Worm (Caenorhabditis elegans) whole organism, late embryonic: ENCODE results near the gene F25B5.6.

Source experiments
- C08G9.2 ChIP-seq: sonication (generic microtip); optimal IDR thresholded peaks from 2 replicates; lab custom pipeline; 2016; ENCODE audit warnings: mild to moderate bottlenecking, missing genetic modification characterization, moderate library complexity, missing compliant biosample characterization
- T23F11.4 ChIP-seq: fragments of 200-800 bp; sonication (Bioruptor generic); optimal IDR thresholded peaks from 2 replicates; lab custom pipeline; 2018; ENCODE audit warnings: mild to moderate bottlenecking, missing genetic modification characterization, missing compliant biosample characterization
- ahr-1 ChIP-seq: sonication (generic microtip); optimal IDR thresholded peaks from 2 replicates; lab custom pipeline; 2016; ENCODE audit warnings: missing genetic modification characterization, missing compliant biosample characterization
- ama-1 ChIP-seq: fragments of 150-350 bp; optimal IDR thresholded peaks from 2 replicates; lab custom pipeline; 2014
- ceh-18 ChIP-seq: sonication (generic microtip); optimal IDR thresholded peaks from 2 replicates; lab custom pipeline; 2016; ENCODE audit warnings: missing genetic modification characterization, missing compliant biosample characterization
- ceh-19 ChIP-seq: fragments of 200-800 bp; sonication (Bioruptor generic); optimal IDR thresholded peaks from 2 replicates; lab custom pipeline; 2018; ENCODE audit warnings: mild to moderate bottlenecking, missing genetic modification characterization, missing compliant biosample characterization
- ceh-22 ChIP-seq: sonication (generic microtip); optimal IDR thresholded peaks from 2 replicates; lab custom pipeline; 2017; ENCODE audit warnings: missing biosample characterization, missing genetic modification characterization
- ceh-24 ChIP-seq: sonication (generic microtip); optimal IDR thresholded peaks from 2 replicates; lab custom pipeline; 2016; ENCODE audit warnings: mild to moderate bottlenecking, missing genetic modification characterization, missing compliant biosample characterization
- che-1 ChIP-seq: sonication (generic microtip); optimal IDR thresholded peaks from 2 replicates; lab custom pipeline; 2016; ENCODE audit warnings: mild to moderate bottlenecking, missing genetic modification characterization, missing compliant biosample characterization
- elt-2 ChIP-seq: sonication (generic microtip); optimal IDR thresholded peaks from 2 replicates; lab custom pipeline; 2016; ENCODE audit warnings: missing genetic modification reagents, missing genetic modification characterization, missing compliant biosample characterization
- elt-4 ChIP-seq: sonication (generic microtip); optimal IDR thresholded peaks from 2 replicates; lab custom pipeline; 2016; ENCODE audit warnings: missing genetic modification characterization, missing compliant biosample characterization
- fkh-6 ChIP-seq: sonication (generic microtip); optimal IDR thresholded peaks from 2 replicates; lab custom pipeline; 2016; ENCODE audit warnings: missing genetic modification characterization, missing compliant biosample characterization
- hlh-13 ChIP-seq: fragments of 200-800 bp; sonication (Bioruptor generic); optimal IDR thresholded peaks from 2 replicates; lab custom pipeline; 2018; ENCODE audit warnings: mild to moderate bottlenecking, missing genetic modification characterization, missing compliant biosample characterization
- hlh-30 ChIP-seq: sonication (generic microtip); optimal IDR thresholded peaks from 2 replicates; lab custom pipeline; 2017; ENCODE audit warnings: antibody characterized with exemption, missing genetic modification characterization, missing compliant biosample characterization; ENCODE audit not compliant: insufficient read depth
- hlh-6 ChIP-seq: sonication (generic microtip); optimal IDR thresholded peaks from 2 replicates; lab custom pipeline; 2016; ENCODE audit warnings: missing genotype, missing genetic modification characterization, missing compliant biosample characterization
- hlh-8 ChIP-seq: sonication (generic microtip); optimal IDR thresholded peaks from 2 replicates; lab custom pipeline; 2016; ENCODE audit warnings: missing genotype, missing genetic modification characterization, missing compliant biosample characterization
- lim-6 ChIP-seq: sonication (generic microtip); optimal IDR thresholded peaks from 2 replicates; lab custom pipeline; 2016; ENCODE audit warnings: missing genetic modification characterization, missing compliant biosample characterization
- nhr-232 ChIP-seq: sonication (generic microtip); optimal IDR thresholded peaks from 2 replicates; lab custom pipeline; 2016; ENCODE audit warnings: missing genetic modification characterization, missing compliant biosample characterization
- pag-3 ChIP-seq: sonication (generic microtip); optimal IDR thresholded peaks from 2 replicates; lab custom pipeline; 2016; ENCODE audit warnings: missing compliant biosample characterization, missing genetic modification characterization, borderline replicate concordance
- pha-2 ChIP-seq: sonication (generic microtip); optimal IDR thresholded peaks from 2 replicates; lab custom pipeline; 2017; ENCODE audit warnings: mild to moderate bottlenecking, missing genetic modification characterization, missing compliant biosample characterization
- pha-4 ChIP-seq: fragments of 150-350 bp; optimal IDR thresholded peaks from 2 replicates; lab custom pipeline; 2018; ENCODE audit warnings: missing biosample characterization, missing genetic modification reagents, missing genetic modification characterization
- pqm-1 ChIP-seq: sonication (generic microtip); optimal IDR thresholded peaks from 2 replicates; lab custom pipeline; 2016; ENCODE audit warnings: missing genetic modification characterization, missing compliant biosample characterization
- sdc-2 ChIP-seq: sonication (generic microtip); optimal IDR thresholded peaks from 2 replicates; lab custom pipeline; 2016; ENCODE audit warnings: missing genotype, missing genetic modification characterization, missing compliant biosample characterization
- sox-4 ChIP-seq: sonication (generic microtip); optimal IDR thresholded peaks from 2 replicates; lab custom pipeline; 2017; ENCODE audit warnings: mild to moderate bottlenecking, missing genetic modification characterization, inconsistent platforms, missing compliant biosample characterization
- syd-9 ChIP-seq: sonication (generic microtip); optimal IDR thresholded peaks from 2 replicates; lab custom pipeline; 2016; ENCODE audit warnings: mild to moderate bottlenecking, missing genetic modification characterization, moderate library complexity, missing compliant biosample characterization
- tbx-7 ChIP-seq: sonication (generic microtip); optimal IDR thresholded peaks from 2 replicates; lab custom pipeline; 2016; ENCODE audit warnings: missing genotype, missing genetic modification characterization, missing compliant biosample characterization
- unc-42 ChIP-seq: sonication (generic microtip); optimal IDR thresholded peaks from 2 replicates; lab custom pipeline; 2016; ENCODE audit warnings: missing genotype, missing genetic modification characterization, missing compliant biosample characterization
- unc-55 ChIP-seq: sonication (generic microtip); optimal IDR thresholded peaks from 2 replicates; lab custom pipeline; 2017; ENCODE audit warnings: missing biosample characterization, missing genetic modification reagents, missing genetic modification characterization

The F25B5.6 gene

ce11 chrIII:5948162-5948933, at the start of gene F25B5.6, which contains the start of gene F25B5.3:
Gene F25B5.6, minus strand, starts transcription at chrIII:5948733.
Gene F25B5.3, plus strand, starts transcription at chrIII:5948883.
- TF ChIP-seq hlh-6 (tag; lab: Kevin White, UChicago) (no peak), unc-42 (tag; lab: Kevin White, UChicago) (peak; percentile 35)

DNA sequence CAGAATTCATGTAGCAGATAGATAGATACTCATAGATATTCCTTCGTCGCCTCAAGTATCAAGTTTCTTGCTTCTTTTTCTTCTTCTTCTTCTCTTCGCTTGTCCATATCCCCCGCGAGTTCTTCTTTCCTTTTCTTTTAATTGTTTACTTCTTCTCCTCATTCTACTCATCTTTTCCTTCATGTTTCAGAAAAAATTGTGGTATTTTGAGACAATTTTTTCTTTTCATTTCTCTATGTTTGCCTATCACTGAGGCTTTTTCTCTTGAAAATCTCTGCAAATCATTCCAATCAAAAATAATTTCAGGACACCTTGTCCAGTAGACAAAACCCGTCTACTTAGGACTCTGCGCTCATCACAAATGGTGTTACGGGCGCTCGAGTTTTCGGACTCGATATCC, 44.4 kb upstream of the F25B5.6 start, which contains the start of gene T04C9.1:
Gene T04C9.1 (plus strand): TSS at position 301 of the 400 bp plus-strand sequence.
- TF ChIP-seq ceh-18: no peak
- TF ChIP-seq ama-1 (lab: Kevin White, UChicago): no peak
- no peak for TF ChIP-seq T23F11.4 (GFP tag; lab: Kevin White, UChicago)
- no peak for TF ChIP-seq hlh-8 (tag; lab: Kevin White, UChicago)
- no peak for TF ChIP-seq lim-6
- no peak for TF ChIP-seq syd-9
- no peak for TF ChIP-seq unc-42 (tag; lab: Kevin White, UChicago)
- TF ChIP-seq ceh-19 (GFP tag; lab: Kevin White, UChicago): no peak

DNA sequence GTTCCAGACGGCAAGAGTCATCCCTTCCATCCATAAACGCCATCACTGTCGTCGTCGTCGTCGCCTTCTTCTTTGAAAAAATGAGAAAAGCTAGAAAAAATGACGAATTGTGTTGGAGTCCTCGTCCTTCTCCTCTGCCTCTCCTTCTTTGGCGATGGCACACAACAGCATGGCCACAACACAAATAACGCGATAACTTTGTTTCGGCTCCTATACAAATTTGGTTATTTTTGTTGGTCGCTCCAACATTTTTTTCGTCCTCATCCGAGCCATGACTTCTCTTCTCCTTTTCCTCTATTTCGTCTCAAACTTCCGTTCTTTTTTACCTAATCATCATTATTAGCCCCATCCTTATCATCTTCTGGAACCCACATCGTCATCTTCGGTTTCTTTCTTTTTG, 43.5 kb upstream of the F25B5.6 start:
- TF ChIP-seq ceh-24 (tag; lab: Kevin White, UChicago): no peak
- TF ChIP-seq unc-42 (tag; lab: Kevin White, UChicago): peak; percentile 98

DNA sequence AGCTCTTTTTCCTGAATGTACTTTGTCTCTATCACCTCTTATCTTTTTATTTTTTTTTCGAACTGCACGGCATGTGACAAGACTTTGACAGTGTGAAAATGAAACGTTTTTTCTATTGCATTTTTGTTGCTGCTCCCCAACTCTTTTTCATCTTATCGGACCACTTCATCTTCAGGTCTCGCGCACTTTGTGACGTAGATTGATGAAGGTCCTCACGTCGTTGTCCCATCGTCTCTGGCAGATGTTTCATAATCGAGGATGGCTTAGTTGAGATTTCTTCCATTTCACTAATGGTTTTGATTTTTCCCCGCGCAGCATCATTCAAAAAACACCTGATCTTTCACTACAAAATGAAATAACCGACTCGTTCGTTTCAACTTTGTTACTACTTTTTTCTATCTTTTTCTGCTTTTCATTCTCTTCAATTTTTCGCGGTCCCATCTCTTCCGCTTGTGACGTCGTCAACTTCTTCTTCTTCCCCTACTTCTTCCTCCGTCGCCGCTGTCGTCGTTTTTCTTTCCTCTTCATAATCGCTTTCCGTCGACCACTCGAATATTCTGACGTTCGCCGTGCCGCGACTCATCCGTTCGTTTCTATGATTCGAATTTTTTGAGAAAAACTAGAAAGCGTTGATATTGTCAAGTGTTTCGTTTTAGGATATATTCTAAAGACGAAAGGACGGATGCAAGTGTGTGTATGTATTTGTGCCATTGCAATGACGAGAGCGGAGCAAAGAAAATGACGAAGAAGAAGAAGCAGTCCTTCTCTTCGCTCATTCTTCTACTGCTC, 42.8 kb upstream of the F25B5.6 start, which contains the start of gene T04C9.2:
Gene T04C9.2 (plus strand): TSS at position 739 of the 789 bp plus-strand sequence.
- peak; percentile 51 for TF ChIP-seq unc-42 (tag; lab: Kevin White, UChicago)
- TF ChIP-seq unc-55 (GFP tag; lab: Kevin White, UChicago): peak; percentile 47
- no peak for TF ChIP-seq C08G9.2

DNA sequence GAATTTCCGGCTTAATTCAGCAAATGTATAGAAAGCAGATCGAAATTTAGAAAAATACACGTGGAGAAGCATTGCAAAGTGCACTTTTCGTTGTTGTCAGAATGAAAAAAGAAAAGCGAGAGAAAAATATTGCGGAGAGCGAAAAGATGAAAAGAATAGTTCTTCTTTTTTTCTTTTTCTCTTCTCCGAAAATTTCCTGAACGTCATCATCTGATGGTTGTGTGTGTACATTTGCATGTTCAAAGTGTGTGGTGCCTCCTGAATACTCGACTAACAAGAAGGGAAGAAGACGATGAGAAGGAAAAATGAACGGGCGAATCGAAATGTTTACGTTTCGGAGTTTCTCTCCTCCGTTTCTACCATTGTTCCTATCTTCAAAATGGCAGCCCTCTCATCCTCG, 41.6 kb upstream of the F25B5.6 start:
- TF ChIP-seq fkh-6 (tag; lab: Kevin White, UChicago): no peak
- no peak for TF ChIP-seq ceh-22 (tag; lab: Kevin White, UChicago)
- no peak for TF ChIP-seq elt-4 (tag; lab: Kevin White, UChicago)
- TF ChIP-seq ama-1 (lab: Kevin White, UChicago): no peak
- TF ChIP-seq pag-3 (tag; lab: Kevin White, UChicago): no peak
- TF ChIP-seq pqm-1 (tag; lab: Kevin White, UChicago): no peak
- no peak for TF ChIP-seq ahr-1
- TF ChIP-seq sdc-2: no peak
- TF ChIP-seq elt-2 (tag; lab: Kevin White, UChicago): no peak
- no peak for TF ChIP-seq pha-2 (tag; lab: Kevin White, UChicago)
- no peak for TF ChIP-seq che-1 (tag; lab: Kevin White, UChicago)
- no peak for TF ChIP-seq sox-4 (tag; lab: Kevin White, UChicago)
- TF ChIP-seq ceh-18: no peak
- TF ChIP-seq pha-4: no peak
- TF ChIP-seq hlh-30: no peak
- TF ChIP-seq nhr-232 (tag; lab: Kevin White, UChicago): no peak
- TF ChIP-seq ceh-19 (GFP tag; lab: Kevin White, UChicago): no peak
- TF ChIP-seq T23F11.4 (GFP tag; lab: Kevin White, UChicago): no peak
- no peak for TF ChIP-seq tbx-7 (tag; lab: Kevin White, UChicago)
- TF ChIP-seq hlh-13: no peak
